Worm (Caenorhabditis elegans): Measurements from ENCODE around the gene R13H4.6.

DNA sequence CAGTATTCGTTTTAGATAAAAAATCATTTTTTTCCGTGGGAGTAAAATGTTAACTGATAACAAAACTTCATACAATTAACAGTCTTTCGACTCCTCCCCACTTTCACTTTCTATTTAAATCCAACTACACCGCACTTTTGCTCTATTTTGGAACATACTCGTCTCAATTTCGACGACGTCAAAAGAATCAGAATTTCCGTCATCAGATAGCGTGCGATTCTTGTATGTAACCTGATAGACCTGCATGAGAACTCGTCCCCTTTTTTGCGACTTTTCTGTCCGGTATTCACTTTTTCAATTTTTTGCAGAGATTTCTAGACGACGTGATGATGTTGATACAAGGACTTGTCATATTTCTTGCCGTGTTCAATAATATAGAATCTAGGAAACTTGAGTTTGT lies 29.6 kb upstream of the R13H4.6 start, which contains the start of gene pho-8:
- TF ChIP-seq nhr-11 (tag; optimal IDR thresholded peaks at IDR 0.05) (no peak), pqm-1 (tag; optimal IDR thresholded peaks at IDR 0.05) (no peak), nfya-1 (tag; optimal IDR thresholded peaks at IDR 0.05) (no peak), elt-2 (tag; optimal IDR thresholded peaks at IDR 0.05) (no peak), ceh-34 (tag; optimal IDR thresholded peaks at IDR 0.05) (no peak), Y22D7AL.16 (tag; optimal IDR thresholded peaks at IDR 0.05) (no peak), sox-4 (tag; optimal IDR thresholded peaks at IDR 0.05) (no peak), nhr-232 (tag; optimal IDR thresholded peaks at IDR 0.05) (no peak), dmd-4 (tag; optimal IDR thresholded peaks at IDR 0.05; ENCODE audit: borderline replicate concordance) (no peak), dve-1 (tag; optimal IDR thresholded peaks at IDR 0.05) (no peak), ceh-31 (tag; optimal IDR thresholded peaks at IDR 0.05) (no peak), ceh-9 (tag; optimal IDR thresholded peaks at IDR 0.05) (no peak), C08G9.2 (tag; optimal IDR thresholded peaks at IDR 0.05) (no peak), unc-86 (tag; optimal IDR thresholded peaks at IDR 0.05) (no peak)

Data from whole organism, late embryonic.